Worm (Caenorhabditis elegans) whole organism, young adult: ENCODE measurements around the gene msp-56.

ENCODE experiments used
- B0035.1 ChIP-seq: sonication (generic microtip); optimal IDR thresholded peaks from 2 replicates; lab custom pipeline; 2016; ENCODE audit warnings: missing genetic modification characterization, mild to moderate bottlenecking, missing compliant biosample characterization, missing genotype, missing genetic modification reagents
- B0336.3 ChIP-seq: fragments of 200-800 bp; sonication (Bioruptor generic); IDR thresholded peaks from 2 replicates; pipeline ENCODE4 v1.3.6; 2022; ENCODE audit warnings: missing genetic modification characterization, missing compliant biosample characterization
- F37B4.10 ChIP-seq: fragments of 200-800 bp; sonication (Bioruptor generic); IDR thresholded peaks from 2 replicates; pipeline ENCODE4 v1.3.6; 2022; ENCODE audit warnings: missing genetic modification characterization, missing compliant biosample characterization
- F39B2.1 ChIP-seq: fragments of 200-800 bp; sonication (Bioruptor generic); IDR thresholded peaks from 2 replicates; pipeline ENCODE4 v1.3.6; 2022; ENCODE audit warnings: missing genetic modification reagents, missing genetic modification characterization, missing compliant biosample characterization
- K12H6.12 ChIP-seq: fragments of 200-800 bp; sonication (Bioruptor generic); optimal IDR thresholded peaks from 2 replicates; lab custom pipeline; 2018; ENCODE audit warnings: mild to moderate bottlenecking, missing genetic modification characterization, missing compliant biosample characterization
- T07F8.4 ChIP-seq: sonication (generic microtip); optimal IDR thresholded peaks from 2 replicates; lab custom pipeline; 2016; ENCODE audit warnings: mild to moderate bottlenecking, missing genetic modification characterization, moderate library complexity, missing compliant biosample characterization
- Y53F4B.3 ChIP-seq: fragments of 200-800 bp; sonication (Bioruptor generic); IDR thresholded peaks from 2 replicates; pipeline ENCODE4 v1.3.6; 2022; ENCODE audit warnings: missing genetic modification reagents, missing genetic modification characterization, missing compliant biosample characterization
- Y53G8AR.9 ChIP-seq: fragments of 200-800 bp; sonication (Bioruptor generic); conservative IDR thresholded peaks from 2 replicates; pipeline ENCODE4 v1.3.6; 2022; ENCODE audit warnings: missing genetic modification reagents, missing genetic modification characterization, missing compliant biosample characterization
- Y56A3A.18 ChIP-seq: fragments of 200-800 bp; sonication (Bioruptor generic); IDR thresholded peaks from 2 replicates; pipeline ENCODE4 v1.3.6; 2022; ENCODE audit warnings: missing genetic modification reagents, missing genetic modification characterization, missing compliant biosample characterization
- Y95B8A.8 ChIP-seq: fragments of 200-800 bp; sonication (Bioruptor generic); IDR thresholded peaks from 2 replicates; pipeline ENCODE4 v1.3.6; 2022; ENCODE audit warnings: missing genetic modification reagents, missing genetic modification characterization, missing compliant biosample characterization
- atf-7 ChIP-seq: sonication (generic microtip); optimal IDR thresholded peaks from 2 replicates; lab custom pipeline; 2017; ENCODE audit warnings: mild to moderate bottlenecking, missing genetic modification characterization, missing compliant biosample characterization
- attf-3 ChIP-seq: fragments of 200-800 bp; sonication (Bioruptor generic); conservative IDR thresholded peaks from 2 replicates; pipeline ENCODE4 v1.3.6; 2022; ENCODE audit warnings: missing genetic modification reagents, missing genetic modification characterization, missing compliant biosample characterization
- bed-1 ChIP-seq: fragments of 200-800 bp; sonication (Bioruptor generic); IDR thresholded peaks from 2 replicates; pipeline ENCODE4 v1.3.6; 2022; ENCODE audit warnings: missing genetic modification reagents, missing genetic modification characterization, missing compliant biosample characterization
- bed-2 ChIP-seq: fragments of 200-800 bp; sonication (Bioruptor generic); IDR thresholded peaks from 2 replicates; pipeline ENCODE4 v1.3.6; 2022; ENCODE audit warnings: missing genetic modification reagents, missing genetic modification characterization, missing compliant biosample characterization
- ceh-100 ChIP-seq: fragments of 200-800 bp; sonication (Bioruptor generic); IDR thresholded peaks from 2 replicates; pipeline ENCODE4 v1.3.6; 2022; ENCODE audit warnings: missing genetic modification reagents, missing genetic modification characterization, missing compliant biosample characterization
- chd-7 ChIP-seq: sonication (generic microtip); optimal IDR thresholded peaks from 2 replicates; lab custom pipeline; 2016; ENCODE audit warnings: mild to moderate bottlenecking, missing genetic modification characterization, moderate library complexity, missing compliant biosample characterization
- die-1 ChIP-seq: sonication (generic microtip); optimal IDR thresholded peaks from 2 replicates; lab custom pipeline; 2016; ENCODE audit warnings: missing genotype, mild to moderate bottlenecking, missing genetic modification characterization, missing compliant biosample characterization
- dpff-1 ChIP-seq: sonication (generic microtip); optimal IDR thresholded peaks from 2 replicates; lab custom pipeline; 2017; ENCODE audit warnings: mild to moderate bottlenecking, missing genetic modification characterization, missing compliant biosample characterization
- efl-1 ChIP-seq: fragments of 150-350 bp; optimal IDR thresholded peaks from 2 replicates; lab custom pipeline; 2014; ENCODE audit warnings: missing biosample characterization, missing genetic modification reagents, missing genetic modification characterization
- egl-18 ChIP-seq: fragments of 200-800 bp; sonication (Bioruptor generic); IDR thresholded peaks from 2 replicates; pipeline ENCODE4 v1.3.6; 2022; ENCODE audit warnings: missing genetic modification reagents, missing genetic modification characterization, missing compliant biosample characterization
- egl-44 ChIP-seq: fragments of 200-800 bp; sonication (Bioruptor generic); IDR thresholded peaks from 2 replicates; pipeline ENCODE4 v1.3.6; 2022; ENCODE audit warnings: missing genetic modification reagents, missing genetic modification characterization, missing compliant biosample characterization
- ets-4 ChIP-seq: fragments of 200-800 bp; sonication (Bioruptor generic); optimal IDR thresholded peaks from 2 replicates; lab custom pipeline; 2018; ENCODE audit warnings: mild to moderate bottlenecking, missing genetic modification characterization, missing compliant biosample characterization
- hmg-1.2 ChIP-seq: fragments of 200-800 bp; sonication (Bioruptor generic); IDR thresholded peaks from 2 replicates; pipeline ENCODE4 v1.3.6; 2022; ENCODE audit warnings: missing genetic modification reagents, missing genetic modification characterization, missing compliant biosample characterization
- hrde-1 ChIP-seq: sonication (generic microtip); optimal IDR thresholded peaks from 2 replicates; lab custom pipeline; 2016; ENCODE audit warnings: missing genetic modification characterization, mild to moderate bottlenecking, missing compliant biosample characterization, moderate library complexity, missing genotype, missing genetic modification reagents, borderline replicate concordance
- let-607 ChIP-seq, 2 experiments: fragments of 200-800 bp in 1 of 2; sonication (Bioruptor generic) in 1 of 2; sonication (generic microtip) in 1 of 2; optimal IDR thresholded peaks; 2 replicates each; lab custom pipeline; 2016 to 2018; ENCODE audit warnings: mild to moderate bottlenecking in 2 of 2, missing compliant biosample characterization in 2 of 2, missing genetic modification characterization in 2 of 2, moderate library complexity in 2 of 2, missing genotype in 1 of 2
- lir-1 ChIP-seq: fragments of 200-800 bp; sonication (Bioruptor generic); conservative IDR thresholded peaks from 2 replicates; pipeline ENCODE4 v1.3.6; 2022; ENCODE audit warnings: missing genetic modification reagents, missing genetic modification characterization, missing compliant biosample characterization
- madf-10 ChIP-seq: sonication (generic microtip); optimal IDR thresholded peaks from 2 replicates; lab custom pipeline; 2016; ENCODE audit warnings: mild to moderate bottlenecking, missing genetic modification characterization, missing compliant biosample characterization
- mel-28 ChIP-seq: sonication (generic microtip); optimal IDR thresholded peaks from 2 replicates; lab custom pipeline; 2016; ENCODE audit warnings: borderline replicate concordance, mild to moderate bottlenecking, missing genetic modification characterization, missing compliant biosample characterization
- nfya-2 ChIP-seq: fragments of 200-800 bp; sonication (Bioruptor generic); IDR thresholded peaks from 2 replicates; pipeline ENCODE4 v1.3.6; 2022; ENCODE audit warnings: missing genetic modification reagents, missing genetic modification characterization, missing compliant biosample characterization
- nfyb-1 ChIP-seq: fragments of 200-800 bp; sonication (Bioruptor generic); IDR thresholded peaks from 2 replicates; pipeline ENCODE4 v1.3.6; 2022; ENCODE audit warnings: missing genetic modification reagents, missing genetic modification characterization, missing compliant biosample characterization
- nhr-120 ChIP-seq: fragments of 200-800 bp; sonication (Bioruptor generic); IDR thresholded peaks from 2 replicates; pipeline ENCODE4 v1.3.6; 2022; ENCODE audit warnings: missing genetic modification characterization, missing compliant biosample characterization
- nhr-80 ChIP-seq: sonication (generic microtip); optimal IDR thresholded peaks from 2 replicates; lab custom pipeline; 2016; ENCODE audit warnings: missing genetic modification characterization, missing compliant biosample characterization
- nhr-90 ChIP-seq: sonication (generic microtip); optimal IDR thresholded peaks from 2 replicates; lab custom pipeline; 2016; ENCODE audit warnings: missing genotype, mild to moderate bottlenecking, missing genetic modification characterization, missing compliant biosample characterization
- pha-4 ChIP-seq: fragments of 150-350 bp; sonication (generic microtip); optimal IDR thresholded peaks from 2 replicates; lab custom pipeline; 2014; ENCODE audit warnings: missing biosample characterization, missing genetic modification reagents, missing genetic modification characterization
- repo-1 ChIP-seq: sonication (generic microtip); optimal IDR thresholded peaks from 2 replicates; lab custom pipeline; 2017; ENCODE audit warnings: mild to moderate bottlenecking, missing genetic modification characterization, missing compliant biosample characterization
- rpc-1 ChIP-seq, 2 experiments: fragments of 150-350 bp in 1 of 2; sonication (generic microtip) in 1 of 2; optimal IDR thresholded peaks; 2 replicates each; lab custom pipeline; 2014 to 2018; ENCODE audit warnings: missing biosample characterization in 1 of 2, missing genetic modification characterization in 1 of 2, missing genetic modification reagents in 1 of 2, missing genotype in 1 of 2
- sea-2 ChIP-seq: fragments of 200-800 bp; sonication (Bioruptor generic); IDR thresholded peaks from 2 replicates; pipeline ENCODE4 v1.3.6; 2022; ENCODE audit warnings: missing genetic modification characterization, missing compliant biosample characterization
- snpc-1.3 ChIP-seq: sonication (generic microtip); optimal IDR thresholded peaks from 2 replicates; lab custom pipeline; 2017; ENCODE audit warnings: missing genetic modification characterization, mild to moderate bottlenecking, missing compliant biosample characterization, antibody characterized with exemption, moderate library complexity, missing genotype, missing genetic modification reagents; ENCODE audit not compliant: insufficient read depth
- snpc-3.4 ChIP-seq: sonication (generic microtip); optimal IDR thresholded peaks from 2 replicates; lab custom pipeline; 2017; ENCODE audit warnings: missing genetic modification characterization, mild to moderate bottlenecking, missing compliant biosample characterization, antibody characterized with exemption, moderate library complexity, missing genotype, missing genetic modification reagents
- snpc-4 ChIP-seq, 5 experiments: fragments of 150-350 bp in 1 of 5; sonication (generic microtip) in 4 of 5; optimal IDR thresholded peaks; 2 replicates each; lab custom pipeline; 2014 to 2018; ENCODE audit warnings: missing genetic modification characterization in 5 of 5, missing biosample characterization in 3 of 5, antibody characterized with exemption in 2 of 5, mild to moderate bottlenecking in 2 of 5, missing compliant biosample characterization in 2 of 5, missing genotype in 2 of 5, moderate library complexity in 2 of 5, missing genetic modification reagents in 1 of 5
- somi-1 ChIP-seq: fragments of 200-800 bp; sonication (Bioruptor generic); optimal IDR thresholded peaks from 2 replicates; lab custom pipeline; 2018; ENCODE audit warnings: mild to moderate bottlenecking, missing genetic modification characterization, missing compliant biosample characterization
- tbp1 ChIP-seq: fragments of 200-800 bp; sonication (Bioruptor generic); optimal IDR thresholded peaks from 2 replicates; lab custom pipeline; 2018; ENCODE audit warnings: mild to moderate bottlenecking, missing genetic modification characterization, missing compliant biosample characterization
- tbx-9 ChIP-seq: sonication (generic microtip); optimal IDR thresholded peaks from 2 replicates; lab custom pipeline; 2016; ENCODE audit warnings: borderline replicate concordance, missing genetic modification characterization, inconsistent platforms, missing compliant biosample characterization
- unc-130 ChIP-seq: sonication (generic microtip); optimal IDR thresholded peaks from 2 replicates; lab custom pipeline; 2016; ENCODE audit warnings: missing genetic modification reagents, missing genetic modification characterization, missing compliant biosample characterization
- zfh-2 ChIP-seq: fragments of 200-800 bp; sonication (Bioruptor generic); conservative IDR thresholded peaks from 2 replicates; pipeline ENCODE4 v1.3.6; 2022; ENCODE audit warnings: missing genetic modification reagents, missing genetic modification characterization, missing compliant biosample characterization
- ztf-26 ChIP-seq: sonication (generic microtip); optimal IDR thresholded peaks from 2 replicates; lab custom pipeline; 2017; ENCODE audit warnings: missing genetic modification characterization, missing compliant biosample characterization

The msp-56 gene

ce11 chrIV:9799664-9800063, 41.7 kb upstream of the msp-56 start:
- TF ChIP-seq egl-18 (GFP tag; lab: Robert Waterston, UW), result no peak
- no peak for TF ChIP-seq Y53G8AR.9
- no peak for TF ChIP-seq dpff-1 (tag; lab: Kevin White, UChicago)
- TF ChIP-seq, all 124 proteins: peak for 0

DNA sequence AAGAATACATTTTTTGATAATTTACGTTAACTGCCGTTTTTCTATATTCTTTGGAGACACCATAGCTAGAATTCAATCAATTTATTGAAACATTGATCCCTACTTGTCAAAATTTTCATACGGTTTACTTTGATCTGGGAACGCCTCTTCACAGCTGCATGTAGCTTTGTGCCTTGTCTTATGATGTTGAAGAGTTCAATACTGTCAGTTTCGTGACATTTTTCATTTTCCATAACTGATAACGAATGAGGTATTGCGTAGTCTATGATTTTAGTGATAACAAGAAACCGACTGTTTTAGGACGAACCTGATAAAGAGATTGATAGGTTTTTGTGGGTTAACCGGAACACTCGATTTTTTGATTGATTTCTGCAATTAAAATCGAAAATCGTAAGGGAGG, 39.9 kb upstream of the msp-56 start:
- no peak for TF ChIP-seq zfh-2 (GFP tag; lab: Robert Waterston, UW)
- TF ChIP-seq Y56A3A.18 (GFP tag; lab: Robert Waterston, UW), result no peak
- TF ChIP-seq nhr-90 (tag; lab: Kevin White, UChicago), result no peak
- peak; percentile 42 for TF ChIP-seq madf-10 (tag; lab: Kevin White, UChicago)
- no peak for TF ChIP-seq hrde-1 (tag; lab: Kevin White, UChicago)
- no peak for TF ChIP-seq nhr-120 (GFP tag; lab: Robert Waterston, UW)
- TF ChIP-seq chd-7 (tag; lab: Kevin White, UChicago), result no peak
- TF ChIP-seq T07F8.4 (tag; lab: Kevin White, UChicago), result no peak
- no peak for TF ChIP-seq ceh-100
- no peak for TF ChIP-seq F37B4.10
- no peak for TF ChIP-seq attf-3 (GFP tag; lab: Robert Waterston, UW)
- TF ChIP-seq hmg-1.2 (GFP tag; lab: Robert Waterston, UW), result no peak
- TF ChIP-seq nfya-2 (GFP tag; lab: Robert Waterston, UW), result no peak
- TF ChIP-seq F39B2.1 (GFP tag; lab: Robert Waterston, UW), result no peak
- no peak for TF ChIP-seq snpc-4 (GFP tag; optimal IDR thresholded peaks at IDR 0.05; lab: Kevin White, UChicago)
- TF ChIP-seq snpc-4 (tag; optimal IDR thresholded peaks at IDR 0.05; lab: Kevin White, UChicago), result no peak
- no peak for TF ChIP-seq Y95B8A.8 (GFP tag; lab: Robert Waterston, UW)
- no peak for TF ChIP-seq snpc-3.4 (tag; lab: Kevin White, UChicago)
- no peak for TF ChIP-seq snpc-1.3 (tag; lab: Kevin White, UChicago)
- TF ChIP-seq nhr-80, result peak; percentile 97
- TF ChIP-seq B0336.3 (GFP tag; lab: Robert Waterston, UW), result no peak
- TF ChIP-seq rpc-1 (optimal IDR thresholded peaks at IDR 0.05; lab: Kevin White, UChicago), result no peak
- no peak for TF ChIP-seq rpc-1 (tag; optimal IDR thresholded peaks at IDR 0.05; lab: Kevin White, UChicago)
- peak; percentile 83 for TF ChIP-seq ets-4
- no peak for TF ChIP-seq K12H6.12 (tag; lab: Kevin White, UChicago)
- peak; percentile 29 to 60 for TF ChIP-seq let-607 (tag; optimal IDR thresholded peaks at IDR 0.05; lab: Kevin White, UChicago)
- TF ChIP-seq die-1, result no peak
- TF ChIP-seq Y53F4B.3 (GFP tag; lab: Robert Waterston, UW), result no peak
- 0 out of 2 replicates have a peak, but pooled peaks have one; percentile 22 for TF ChIP-seq egl-44 (GFP tag; lab: Robert Waterston, UW)
- TF ChIP-seq nfyb-1 (GFP tag; lab: Robert Waterston, UW), result no peak
- no peak for TF ChIP-seq Y53G8AR.9
- TF ChIP-seq bed-2 (GFP tag; lab: Robert Waterston, UW), result no peak
- TF ChIP-seq unc-130 (GFP tag; lab: Kevin White, UChicago), result no peak
- TF ChIP-seq repo-1 (tag; lab: Kevin White, UChicago), result peak; percentile 46
- no peak for TF ChIP-seq somi-1 (GFP tag; lab: Kevin White, UChicago)
- peak; percentile 74 for TF ChIP-seq atf-7
- no peak for TF ChIP-seq lir-1 (GFP tag; lab: Robert Waterston, UW)
- TF ChIP-seq sea-2 (GFP tag; lab: Robert Waterston, UW), result no peak
- peak; percentile 35 for TF ChIP-seq tbp1 (GFP tag; lab: Kevin White, UChicago)
- TF ChIP-seq bed-1 (GFP tag; lab: Robert Waterston, UW), result no peak
- no peak for TF ChIP-seq B0035.1 (tag; lab: Kevin White, UChicago)
- TF ChIP-seq tbx-9 (tag; lab: Kevin White, UChicago), result no peak
- TF ChIP-seq ztf-26, result no peak
- no peak for TF ChIP-seq pha-4 (tag; lab: Kevin White, UChicago)
- TF ChIP-seq mel-28 (tag; lab: Kevin White, UChicago), result no peak
- TF ChIP-seq efl-1, result no peak
